Comparison of ENCODE assay signal across 4 worm cellular contexts in the genomic region with DNA sequence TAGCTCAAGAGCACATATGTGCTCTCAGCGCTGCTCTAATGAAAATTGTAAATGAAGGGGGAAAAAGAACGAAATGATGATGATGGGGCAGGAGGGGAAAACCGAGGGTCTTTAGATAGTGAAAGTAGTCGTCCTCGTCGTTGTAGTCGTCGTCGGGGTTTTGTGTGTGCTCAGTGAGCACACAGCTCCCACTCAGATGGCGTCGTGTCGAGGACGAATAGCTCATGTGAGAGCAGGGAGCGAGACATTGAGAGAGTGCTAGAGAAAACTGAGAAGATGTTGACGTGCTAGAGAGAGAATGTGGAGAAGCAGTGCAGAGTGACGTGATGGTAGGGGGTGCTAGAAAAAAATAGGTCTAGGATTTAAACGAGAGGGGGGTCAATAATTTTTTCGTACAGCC.
TF ChIP-seq lines count a peak whose summit lies in the region.

No protein-coding gene starts in this region.

TF ChIP-seq in whole organism, L1 larva, 84 proteins besides CTCF, POLR2A, EP300 and RAD21 (continued from another document):
- peak; percentile 19 to 58 for TF ChIP-seq lsy-2 (tag; optimal IDR thresholded peaks at IDR 0.05; lab: Kevin White, UChicago)
- peak; percentile 7 for TF ChIP-seq ama-1 (optimal IDR thresholded peaks at IDR 0.05; lab: Kevin White, UChicago)
- peak in 1 of 2 experiments; percentile 39 for TF ChIP-seq lin-35 (GFP tag; optimal IDR thresholded peaks at IDR 0.05; lab: Kevin White, UChicago)
- TF ChIP-seq sox-4 (tag; optimal IDR thresholded peaks at IDR 0.05; lab: Kevin White, UChicago) = peak; percentile 10
- no peak for TF ChIP-seq nhr-12 (tag; optimal IDR thresholded peaks at IDR 0.05; lab: Kevin White, UChicago)
- TF ChIP-seq pax-3 (tag; optimal IDR thresholded peaks at IDR 0.05; lab: Kevin White, UChicago) = no peak
- peak; percentile 48 for TF ChIP-seq tbx-2 (tag; optimal IDR thresholded peaks at IDR 0.05; lab: Kevin White, UChicago)
- 0 out of 2 replicates have a peak, but pooled peaks have one; percentile 9 for TF ChIP-seq mab-9 (GFP tag; IDR thresholded peaks at IDR 0.05; lab: Robert Waterston, UW)
- TF ChIP-seq egl-13 (tag; optimal IDR thresholded peaks at IDR 0.05; lab: Kevin White, UChicago) = peak; percentile 36
- TF ChIP-seq unc-86 (tag; optimal IDR thresholded peaks at IDR 0.05; lab: Kevin White, UChicago) = peak; percentile 77
- TF ChIP-seq swsn-7 (tag; optimal IDR thresholded peaks at IDR 0.05; lab: Kevin White, UChicago) = peak; percentile 53
- TF ChIP-seq lin-14 (GFP tag; optimal IDR thresholded peaks at IDR 0.05; lab: Kevin White, UChicago) = peak; percentile 90
- TF ChIP-seq ceh-90 (tag; optimal IDR thresholded peaks at IDR 0.05; lab: Kevin White, UChicago) = no peak
- TF ChIP-seq snu-23 (GFP tag; optimal IDR thresholded peaks at IDR 0.05; lab: Kevin White, UChicago) = peak; percentile 57
- TF ChIP-seq dpl-1 (GFP tag; optimal IDR thresholded peaks at IDR 0.05; lab: Kevin White, UChicago) = peak in 1 of 3 experiments; percentile 20
- 0 out of 2 replicates have a peak, but pooled peaks have one; percentile 11 for TF ChIP-seq isw-1 (GFP tag; IDR thresholded peaks at IDR 0.05; lab: Robert Waterston, UW)
- peak in 1 of 2 experiments; percentile 36 for TF ChIP-seq ztf-11 (tag; optimal IDR thresholded peaks at IDR 0.05; lab: Kevin White, UChicago)
- TF ChIP-seq fkh-8 (tag; optimal IDR thresholded peaks at IDR 0.05; lab: Kevin White, UChicago) = peak; percentile 88
- no peak for TF ChIP-seq irx-1 (tag; optimal IDR thresholded peaks at IDR 0.05; lab: Kevin White, UChicago)
- peak; percentile 39 for TF ChIP-seq mep-1 (tag; optimal IDR thresholded peaks at IDR 0.05; lab: Kevin White, UChicago)
- no peak for TF ChIP-seq C34B4.2 (tag; optimal IDR thresholded peaks at IDR 0.05; lab: Kevin White, UChicago)
- TF ChIP-seq hlh-17 (GFP tag; optimal IDR thresholded peaks at IDR 0.05; lab: Kevin White, UChicago; ENCODE audit: borderline replicate concordance) = no peak
- TF ChIP-seq fkh-10 (GFP tag; optimal IDR thresholded peaks at IDR 0.05; lab: Kevin White, UChicago) = peak; percentile 88
- peak; percentile 12 for TF ChIP-seq snpc-4 (tag; optimal IDR thresholded peaks at IDR 0.05; lab: Kevin White, UChicago)
- no peak for TF ChIP-seq nhr-28 (tag; optimal IDR thresholded peaks at IDR 0.05; lab: Kevin White, UChicago)

TF ChIP-seq in whole organism, L2 larva, 48 proteins besides CTCF, POLR2A, EP300 and RAD21 (continued from another document):
- TF ChIP-seq sma-3 (GFP tag; optimal IDR thresholded peaks at IDR 0.05; lab: Kevin White, UChicago) (no peak), sma-9 (GFP tag; optimal IDR thresholded peaks at IDR 0.05; lab: Kevin White, UChicago) (peak; percentile 30), sma-9 (tag; optimal IDR thresholded peaks at IDR 0.05; lab: Kevin White, UChicago) (no peak), ztf-1 (GFP tag; conservative IDR thresholded peaks at IDR 0.05; lab: Robert Waterston, UW) (no peak), lsy-2 (tag; optimal IDR thresholded peaks at IDR 0.05; lab: Kevin White, UChicago) (peak in 1 of 2 experiments; percentile 72), fos-1 (tag; optimal IDR thresholded peaks at IDR 0.05; lab: Kevin White, UChicago) (peak; percentile 2), gmeb-1 (tag; optimal IDR thresholded peaks at IDR 0.05; lab: Kevin White, UChicago) (no peak), mab-5 (tag; optimal IDR thresholded peaks at IDR 0.05; lab: Kevin White, UChicago) (no peak), lin-13 (GFP tag; optimal IDR thresholded peaks at IDR 0.05; lab: Kevin White, UChicago) (peak; percentile 31), nhr-77 (tag; optimal IDR thresholded peaks at IDR 0.05; lab: Kevin White, UChicago) (no peak), nhr-6 (tag; optimal IDR thresholded peaks at IDR 0.05; lab: Kevin White, UChicago) (peak; percentile 44), ztf-11 (tag; optimal IDR thresholded peaks at IDR 0.05; lab: Kevin White, UChicago) (no peak), unc-62 (GFP tag; optimal IDR thresholded peaks at IDR 0.05; lab: Kevin White, UChicago) (no peak), mbf-1 (tag; optimal IDR thresholded peaks at IDR 0.05; lab: Kevin White, UChicago) (no peak), nhr-129 (tag; optimal IDR thresholded peaks at IDR 0.05; lab: Kevin White, UChicago) (peak; percentile 69), elt-1 (tag; optimal IDR thresholded peaks at IDR 0.05; lab: Kevin White, UChicago) (no peak), peb-1 (tag; optimal IDR thresholded peaks at IDR 0.05; lab: Kevin White, UChicago) (no peak), R02D3.7 (tag; optimal IDR thresholded peaks at IDR 0.05; lab: Kevin White, UChicago) (no peak), nhr-12 (tag; optimal IDR thresholded peaks at IDR 0.05; lab: Kevin White, UChicago) (no peak), lin-11 (tag; optimal IDR thresholded peaks at IDR 0.05; lab: Kevin White, UChicago) (peak; percentile 38), C34F6.9 (tag; optimal IDR thresholded peaks at IDR 0.05; lab: Kevin White, UChicago) (peak; percentile 69), unc-39 (tag; optimal IDR thresholded peaks at IDR 0.05; lab: Kevin White, UChicago) (no peak), nhr-23 (tag; optimal IDR thresholded peaks at IDR 0.05; lab: Kevin White, UChicago) (no peak), unc-55 (GFP tag; optimal IDR thresholded peaks at IDR 0.05; lab: Kevin White, UChicago) (peak; percentile 58), crh-2 (tag; optimal IDR thresholded peaks at IDR 0.05; lab: Kevin White, UChicago) (peak; percentile 39), skn-1 (tag; optimal IDR thresholded peaks at IDR 0.05; lab: Kevin White, UChicago) (no peak), elt-3 (tag; optimal IDR thresholded peaks at IDR 0.05; lab: Kevin White, UChicago) (no peak), blmp-1 (tag; optimal IDR thresholded peaks at IDR 0.05; lab: Kevin White, UChicago; ENCODE audit: insufficient read depth) (no peak), lin-39 (tag; optimal IDR thresholded peaks at IDR 0.05; lab: Kevin White, UChicago) (no peak), nhr-237 (tag; optimal IDR thresholded peaks at IDR 0.05; lab: Kevin White, UChicago) (no peak), Y55F3AM.14 (GFP tag; optimal IDR thresholded peaks at IDR 0.05; lab: Kevin White, UChicago) (no peak), nhr-10 (tag; optimal IDR thresholded peaks at IDR 0.05; lab: Kevin White, UChicago) (no peak)

TF ChIP-seq in whole organism, L3 larva, 47 proteins besides CTCF, POLR2A, EP300 and RAD21 (continued from another document):
- no peak for TF ChIP-seq egl-5 (tag; optimal IDR thresholded peaks at IDR 0.05; lab: Kevin White, UChicago)
- no peak for TF ChIP-seq mml-1 (tag; optimal IDR thresholded peaks at IDR 0.05; lab: Kevin White, UChicago)
- no peak for TF ChIP-seq tbx-2 (tag; optimal IDR thresholded peaks at IDR 0.05; lab: Kevin White, UChicago)
- no peak for TF ChIP-seq ceh-28 (tag; optimal IDR thresholded peaks at IDR 0.05; lab: Kevin White, UChicago)
- TF ChIP-seq nhr-11 (tag; optimal IDR thresholded peaks at IDR 0.05; lab: Kevin White, UChicago) = no peak
- no peak for TF ChIP-seq ZK546.5 (tag; optimal IDR thresholded peaks at IDR 0.05; lab: Kevin White, UChicago)
- no peak for TF ChIP-seq elt-1 (tag; optimal IDR thresholded peaks at IDR 0.05; lab: Kevin White, UChicago)
- TF ChIP-seq nhr-23 (tag; optimal IDR thresholded peaks at IDR 0.05; lab: Kevin White, UChicago) = no peak
- TF ChIP-seq elt-3 (tag; optimal IDR thresholded peaks at IDR 0.05; lab: Kevin White, UChicago) = no peak
- no peak for TF ChIP-seq zag-1 (tag; optimal IDR thresholded peaks at IDR 0.05; lab: Kevin White, UChicago)
- peak; percentile 71 for TF ChIP-seq nfya-1 (tag; optimal IDR thresholded peaks at IDR 0.05; lab: Kevin White, UChicago; ENCODE audit: insufficient read depth)
- TF ChIP-seq ztf-11 (tag; optimal IDR thresholded peaks at IDR 0.05; lab: Kevin White, UChicago) = no peak
- TF ChIP-seq nhr-77 (tag; optimal IDR thresholded peaks at IDR 0.05; lab: Kevin White, UChicago) = no peak
- TF ChIP-seq hmg-11 (tag; optimal IDR thresholded peaks at IDR 0.05; lab: Kevin White, UChicago) = peak; percentile 2
- no peak for TF ChIP-seq egl-27 (tag; optimal IDR thresholded peaks at IDR 0.05; lab: Kevin White, UChicago)
- no peak for TF ChIP-seq nhr-12 (tag; optimal IDR thresholded peaks at IDR 0.05; lab: Kevin White, UChicago)
- TF ChIP-seq eor-1 (tag; optimal IDR thresholded peaks at IDR 0.05; lab: Kevin White, UChicago) = no peak
- TF ChIP-seq nhr-67 (tag; optimal IDR thresholded peaks at IDR 0.05; lab: Kevin White, UChicago) = no peak
- TF ChIP-seq ama-1 (optimal IDR thresholded peaks at IDR 0.05; lab: Kevin White, UChicago) = peak; percentile 29
- no peak for TF ChIP-seq nhr-43 (tag; optimal IDR thresholded peaks at IDR 0.05; lab: Kevin White, UChicago; ENCODE audit: poor library complexity, severe bottlenecking)
- TF ChIP-seq lsy-12 (tag; optimal IDR thresholded peaks at IDR 0.05; lab: Kevin White, UChicago) = no peak
- TF ChIP-seq ceh-16 (tag; optimal IDR thresholded peaks at IDR 0.05; lab: Kevin White, UChicago) = no peak
- TF ChIP-seq R02D3.7 (tag; optimal IDR thresholded peaks at IDR 0.05; lab: Kevin White, UChicago) = no peak
- TF ChIP-seq snpc-4 (tag; optimal IDR thresholded peaks at IDR 0.05; lab: Kevin White, UChicago) = peak; percentile 32
- no peak for TF ChIP-seq unc-39 (tag; optimal IDR thresholded peaks at IDR 0.05; lab: Kevin White, UChicago)
- no peak for TF ChIP-seq nhr-25 (tag; optimal IDR thresholded peaks at IDR 0.05; lab: Kevin White, UChicago)
- no peak for TF ChIP-seq nhr-76 (tag; optimal IDR thresholded peaks at IDR 0.05; lab: Kevin White, UChicago)
- no peak for TF ChIP-seq aly-2 (tag; optimal IDR thresholded peaks at IDR 0.05; lab: Kevin White, UChicago)
- no peak for TF ChIP-seq ztf-4 (tag; optimal IDR thresholded peaks at IDR 0.05; lab: Kevin White, UChicago)
- no peak for TF ChIP-seq ceh-9 (tag; optimal IDR thresholded peaks at IDR 0.05; lab: Kevin White, UChicago)
- TF ChIP-seq lin-15B (tag; optimal IDR thresholded peaks at IDR 0.05; lab: Kevin White, UChicago) = peak; percentile 16
- TF ChIP-seq lin-39 (tag; optimal IDR thresholded peaks at IDR 0.05; lab: Kevin White, UChicago) = peak; percentile 86
- no peak for TF ChIP-seq elt-2 (tag; optimal IDR thresholded peaks at IDR 0.05; lab: Kevin White, UChicago)

TF ChIP-seq in whole organism, L4 larva, 104 proteins besides CTCF, POLR2A, EP300 and RAD21 (continued from another document):
- TF ChIP-seq spr-1 (tag; optimal IDR thresholded peaks at IDR 0.05; lab: Kevin White, UChicago) (no peak), mdl-1 (tag; optimal IDR thresholded peaks at IDR 0.05; lab: Kevin White, UChicago) (peak in 1 of 2 experiments; percentile 48), hif-1 (tag; optimal IDR thresholded peaks at IDR 0.05; lab: Kevin White, UChicago) (peak in 1 of 2 experiments; percentile 26), mxl-3 (GFP tag; optimal IDR thresholded peaks at IDR 0.05; lab: Kevin White, UChicago) (no peak), lsy-2 (tag; optimal IDR thresholded peaks at IDR 0.05; lab: Kevin White, UChicago) (peak in 1 of 2 experiments; percentile 68), dve-1 (tag; optimal IDR thresholded peaks at IDR 0.05; lab: Kevin White, UChicago; ENCODE audit: insufficient read depth) (no peak), zfp-2 (tag; optimal IDR thresholded peaks at IDR 0.05; lab: Kevin White, UChicago) (no peak), zip-2 (tag; optimal IDR thresholded peaks at IDR 0.05; lab: Kevin White, UChicago) (no peak), nhr-11 (tag; optimal IDR thresholded peaks at IDR 0.05; lab: Kevin White, UChicago) (peak; percentile 14), lir-3 (tag; optimal IDR thresholded peaks at IDR 0.05; lab: Kevin White, UChicago) (no peak), set-16 (GFP tag; IDR thresholded peaks at IDR 0.05; lab: Robert Waterston, UW) (0 out of 2 replicates have a peak, but pooled peaks have one; percentile 24), aha-1 (tag; lab: Kevin White, UChicago) (peak; percentile 99), dpl-1 (GFP tag; optimal IDR thresholded peaks at IDR 0.05; lab: Kevin White, UChicago) (no peak)
